Worm (Caenorhabditis elegans) whole organism, mixed stage, embryonic: Measurements from ENCODE around the gene srd-28.
"Not testable (repeated sequence)": the region's sequence is repeated elsewhere in the genome, so short reads cannot be mapped to it uniquely, and the experiment has no call there.

Experiments used
- M03D4.4 ChIP-seq: sonication (generic microtip); optimal IDR thresholded peaks from 2 replicates; lab custom pipeline; 2017; ENCODE audit warnings: mild to moderate bottlenecking, missing genetic modification characterization, missing compliant biosample characterization
- bed-3 ChIP-seq: fragments of 200-800 bp; sonication (Bioruptor generic); optimal IDR thresholded peaks from 3 replicates; lab custom pipeline; 2018; ENCODE audit warnings: mild to moderate bottlenecking, missing genetic modification characterization, moderate library complexity, missing compliant biosample characterization
- blmp-1 ChIP-seq: fragments of 150-350 bp; optimal IDR thresholded peaks from 2 replicates; lab custom pipeline; 2014; ENCODE audit warnings: missing biosample characterization, missing genetic modification characterization
- ceh-39 ChIP-seq: fragments of 150-350 bp; optimal IDR thresholded peaks from 2 replicates; lab custom pipeline; 2014; ENCODE audit warnings: missing biosample characterization, missing genetic modification characterization
- ceh-43 ChIP-seq: fragments of 200-800 bp; sonication (Bioruptor generic); optimal IDR thresholded peaks from 2 replicates; lab custom pipeline; 2018; ENCODE audit warnings: mild to moderate bottlenecking, missing genetic modification characterization, moderate library complexity, missing compliant biosample characterization
- ceh-83 ChIP-seq: fragments of 200-800 bp; sonication (Bioruptor generic); optimal IDR thresholded peaks from 2 replicates; lab custom pipeline; 2018; ENCODE audit warnings: mild to moderate bottlenecking, missing genetic modification characterization, missing compliant biosample characterization
- ces-1 ChIP-seq: fragments of 150-350 bp; optimal IDR thresholded peaks from 2 replicates; lab custom pipeline; 2014; ENCODE audit warnings: missing biosample characterization, missing genetic modification reagents, missing genetic modification characterization
- cnd-1 ChIP-seq: fragments of 200-800 bp; sonication (Bioruptor generic); optimal IDR thresholded peaks from 2 replicates; lab custom pipeline; 2018; ENCODE audit warnings: mild to moderate bottlenecking, missing genetic modification characterization, missing compliant biosample characterization
- drap-1 ChIP-seq: fragments of 200-800 bp; sonication (Bioruptor generic); optimal IDR thresholded peaks from 3 replicates; lab custom pipeline; 2018; ENCODE audit warnings: mild to moderate bottlenecking, missing genetic modification characterization, missing compliant biosample characterization
- elt-3 ChIP-seq: fragments of 150-350 bp; optimal IDR thresholded peaks from 2 replicates; lab custom pipeline; 2014; ENCODE audit warnings: missing biosample characterization, missing genetic modification characterization
- flh-1 ChIP-seq: fragments of 200-800 bp; sonication (Bioruptor generic); optimal IDR thresholded peaks from 2 replicates; lab custom pipeline; 2018; ENCODE audit warnings: mild to moderate bottlenecking, missing genetic modification characterization, moderate library complexity, missing compliant biosample characterization
- ham-2 ChIP-seq: fragments of 200-800 bp; sonication (Bioruptor generic); optimal IDR thresholded peaks from 2 replicates; lab custom pipeline; 2018; ENCODE audit warnings: mild to moderate bottlenecking, missing genetic modification characterization, missing compliant biosample characterization
- hlh-1 ChIP-seq: fragments of 150-350 bp; optimal IDR thresholded peaks from 2 replicates; lab custom pipeline; 2014; ENCODE audit warnings: missing biosample characterization, missing genetic modification reagents, missing genetic modification characterization
- lin-13 ChIP-seq: fragments of 150-350 bp; optimal IDR thresholded peaks from 2 replicates; lab custom pipeline; 2014; ENCODE audit warnings: missing biosample characterization, missing genetic modification characterization
- lin-32 ChIP-seq: fragments of 200-800 bp; sonication (Bioruptor generic); optimal IDR thresholded peaks from 2 replicates; lab custom pipeline; 2018; ENCODE audit warnings: mild to moderate bottlenecking, missing genetic modification characterization, missing compliant biosample characterization
- lsy-2 ChIP-seq: fragments of 150-350 bp; optimal IDR thresholded peaks from 2 replicates; lab custom pipeline; 2014; ENCODE audit warnings: missing biosample characterization, missing genetic modification characterization
- mab-5 ChIP-seq: fragments of 150-350 bp; optimal IDR thresholded peaks from 2 replicates; lab custom pipeline; 2014; ENCODE audit warnings: missing biosample characterization, missing genetic modification characterization
- mep-1 ChIP-seq: fragments of 150-350 bp; optimal IDR thresholded peaks from 2 replicates; lab custom pipeline; 2017; ENCODE audit warnings: missing biosample characterization, missing genetic modification reagents, missing genetic modification characterization, inconsistent platforms
- mls-2 ChIP-seq: sonication (generic microtip); optimal IDR thresholded peaks from 2 replicates; lab custom pipeline; 2016; ENCODE audit warnings: mild to moderate bottlenecking, missing genetic modification characterization, moderate library complexity, missing compliant biosample characterization
- nhr-12 ChIP-seq: fragments of 150-350 bp; optimal IDR thresholded peaks from 2 replicates; lab custom pipeline; 2014; ENCODE audit warnings: missing biosample characterization, missing genetic modification characterization
- nhr-2 ChIP-seq: fragments of 150-350 bp; optimal IDR thresholded peaks from 2 replicates; lab custom pipeline; 2014; ENCODE audit warnings: missing biosample characterization, missing genetic modification characterization
- nhr-28 ChIP-seq: fragments of 150-350 bp; optimal IDR thresholded peaks from 2 replicates; lab custom pipeline; 2014; ENCODE audit warnings: missing biosample characterization, missing genetic modification characterization
- nhr-76 ChIP-seq: sonication (generic microtip); optimal IDR thresholded peaks from 2 replicates; lab custom pipeline; 2017; ENCODE audit warnings: missing biosample characterization, missing genetic modification characterization
- pha-4 ChIP-seq: fragments of 150-350 bp; optimal IDR thresholded peaks from 2 replicates; lab custom pipeline; 2018; ENCODE audit warnings: missing biosample characterization, missing genetic modification reagents, missing genetic modification characterization
- snpc-4 ChIP-seq: fragments of 150-350 bp; optimal IDR thresholded peaks from 2 replicates; lab custom pipeline; 2014; ENCODE audit warnings: missing biosample characterization, missing genetic modification characterization
- tbx-8 ChIP-seq: fragments of 200-800 bp; sonication (Bioruptor generic); optimal IDR thresholded peaks from 2 replicates; lab custom pipeline; 2018; ENCODE audit warnings: mild to moderate bottlenecking, missing genetic modification characterization, moderate library complexity, missing compliant biosample characterization
- unc-120 ChIP-seq: sonication (generic microtip); optimal IDR thresholded peaks from 2 replicates; lab custom pipeline; 2017; ENCODE audit warnings: missing genetic modification characterization, missing compliant biosample characterization; ENCODE audit not compliant: poor library complexity, severe bottlenecking
- unc-39 ChIP-seq: fragments of 150-350 bp; optimal IDR thresholded peaks from 2 replicates; lab custom pipeline; 2014; ENCODE audit warnings: missing biosample characterization, missing genetic modification characterization
- unc-62 ChIP-seq: fragments of 150-350 bp; optimal IDR thresholded peaks from 2 replicates; lab custom pipeline; 2014; ENCODE audit warnings: missing biosample characterization, missing genetic modification reagents, missing genetic modification characterization
- zip-8 ChIP-seq: fragments of 150-350 bp; optimal IDR thresholded peaks from 2 replicates; lab custom pipeline; 2014; ENCODE audit warnings: missing biosample characterization, missing genetic modification characterization
- ztf-11 ChIP-seq: fragments of 150-350 bp; optimal IDR thresholded peaks from 2 replicates; lab custom pipeline; 2014; ENCODE audit warnings: missing biosample characterization, missing genetic modification characterization

The srd-28 gene

DNA sequence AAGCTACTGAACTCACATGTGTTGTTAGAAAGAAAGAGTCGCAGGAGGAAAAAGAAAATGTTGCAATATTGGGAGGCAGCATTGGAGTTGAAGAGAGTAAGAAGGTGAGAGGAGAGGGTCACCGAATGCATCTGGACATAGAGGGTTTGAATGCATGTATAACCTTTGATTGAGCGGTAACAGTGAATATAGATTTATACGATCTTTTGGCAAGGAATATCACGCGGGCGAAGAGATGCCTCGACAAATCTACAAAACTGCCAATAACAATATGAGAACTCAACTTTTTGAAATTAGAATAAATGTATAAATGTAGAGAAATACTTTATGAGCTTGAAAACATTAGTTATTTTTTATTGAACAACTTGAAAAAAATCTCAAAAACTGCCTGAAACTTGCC is 11.9 kb downstream of the srd-28 start, which contains the start of gene M01B2.10:
TSS of gene M01B2.10 (minus strand) at position 101 of the 400 bp plus-strand sequence.
- not testable (repeated sequence) for TF ChIP-seq lsy-2 (tag; lab: Kevin White, UChicago); ceh-83 (GFP tag; lab: Kevin White, UChicago); flh-1 (GFP tag; lab: Kevin White, UChicago)

ce11 chrV:15264131-15264530 is 13.7 kb downstream of the srd-28 start, which contains the start of gene M01B2.12:
Gene M01B2.12, minus strand, starts transcription at chrV:15264231.
- no peak for TF ChIP-seq ham-2
- TF ChIP-seq snpc-4 (tag; lab: Kevin White, UChicago), result no peak
- TF ChIP-seq nhr-12 (tag; lab: Kevin White, UChicago), result no peak
- no peak for TF ChIP-seq ceh-39
- TF ChIP-seq unc-39, result no peak
- TF ChIP-seq unc-62 (GFP tag; lab: Kevin White, UChicago), result no peak
- TF ChIP-seq ces-1, result no peak
- no peak for TF ChIP-seq lin-13
- no peak for TF ChIP-seq lsy-2 (tag; lab: Kevin White, UChicago)
- no peak for TF ChIP-seq mep-1 (tag; lab: Kevin White, UChicago)
- TF ChIP-seq unc-120 (tag; lab: Kevin White, UChicago), result no peak
- no peak for TF ChIP-seq pha-4 (tag; lab: Kevin White, UChicago)
- no peak for TF ChIP-seq cnd-1

DNA sequence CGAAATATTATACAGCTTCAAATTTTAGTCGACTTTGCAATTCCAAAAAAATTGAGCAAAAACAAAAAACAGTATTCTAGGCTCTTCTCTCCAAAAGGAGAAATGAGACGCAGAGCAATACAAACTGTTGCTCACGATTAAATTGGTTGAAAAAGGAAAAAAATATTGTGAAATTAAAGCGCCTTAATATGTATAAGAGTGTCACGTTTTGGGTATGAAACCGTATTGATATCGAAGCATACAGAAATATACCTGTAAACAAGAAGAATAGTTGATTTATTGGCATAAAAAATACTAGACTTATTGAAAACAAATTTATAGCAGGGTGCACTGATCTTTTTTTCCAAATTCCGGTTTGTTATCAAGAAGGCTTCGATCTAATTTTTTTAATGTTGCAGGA is 15.4 kb downstream of the srd-28 start, which contains the start of gene M01B2.13:
TSS of gene M01B2.13 (minus strand) at position 101 of the 400 bp plus-strand sequence.
- no peak for TF ChIP-seq mab-5
- no peak for TF ChIP-seq lin-32
- TF ChIP-seq flh-1 (GFP tag; lab: Kevin White, UChicago), result no peak
- no peak for TF ChIP-seq ztf-11 (tag; lab: Kevin White, UChicago)
- no peak for TF ChIP-seq unc-39
- TF ChIP-seq M03D4.4 (tag; lab: Kevin White, UChicago), result no peak
- no peak for TF ChIP-seq drap-1 (GFP tag; lab: Kevin White, UChicago)
- TF ChIP-seq nhr-28, result no peak
- TF ChIP-seq ceh-39, result no peak
- TF ChIP-seq mls-2 (tag; lab: Kevin White, UChicago), result no peak
- TF ChIP-seq unc-62 (GFP tag; lab: Kevin White, UChicago), result no peak
- no peak for TF ChIP-seq nhr-76
- no peak for TF ChIP-seq pha-4 (tag; lab: Kevin White, UChicago)
- no peak for TF ChIP-seq ham-2
- no peak for TF ChIP-seq bed-3 (GFP tag; lab: Kevin White, UChicago)
- no peak for TF ChIP-seq mep-1 (tag; lab: Kevin White, UChicago)
- TF ChIP-seq elt-3 (tag; lab: Kevin White, UChicago), result no peak
- TF ChIP-seq ces-1, result no peak

DNA sequence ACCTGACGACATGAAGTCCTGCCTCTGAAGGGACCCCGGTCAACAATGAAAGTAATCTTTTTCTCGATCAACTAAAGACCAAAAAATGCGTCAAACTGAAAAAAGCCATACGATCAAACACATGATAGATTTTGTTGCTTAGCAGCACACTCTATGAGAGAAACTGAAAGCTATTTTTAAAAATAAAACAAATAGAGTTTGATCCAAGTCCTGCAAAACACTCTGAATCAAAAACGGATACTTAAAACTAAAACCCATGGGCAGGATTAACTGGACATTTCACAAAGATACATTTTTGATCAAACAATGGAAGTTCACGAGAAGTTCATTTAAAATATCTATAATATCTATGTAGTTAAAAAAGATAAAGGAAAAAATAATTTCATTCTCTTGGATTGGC is 17.0 kb downstream of the srd-28 start, which contains the start of gene T10H4.13:
TSS of gene T10H4.13 (minus strand) at position 101 of the 400 bp plus-strand sequence.
- TF ChIP-seq drap-1 (GFP tag; lab: Kevin White, UChicago) (no peak), nhr-2 (tag; lab: Kevin White, UChicago) (no peak)
- TF ChIP-seq, all 35 proteins: peak for 0

DNA sequence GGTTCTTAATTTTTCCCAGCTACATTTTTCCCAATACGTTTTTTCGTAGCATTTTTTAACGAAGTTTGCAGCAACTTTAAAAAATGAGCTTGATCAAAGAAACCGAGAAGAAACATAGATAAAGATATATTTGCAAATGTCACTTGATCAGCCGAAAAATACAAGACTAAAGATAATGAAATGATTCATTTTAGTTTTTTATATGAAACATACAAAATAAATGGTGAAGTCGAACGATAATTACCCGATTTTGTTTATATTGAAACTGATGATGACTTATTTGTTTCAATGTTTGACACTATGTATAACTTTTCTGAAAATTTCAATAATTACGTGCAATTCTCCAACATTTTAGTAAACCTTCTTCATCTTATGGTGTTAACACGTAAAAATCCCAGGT is 17.9 kb downstream of the srd-28 start, which contains the start of gene srw-22:
TSS of gene srw-22 (plus strand) at position 301 of the 400 bp plus-strand sequence.
- no peak for TF ChIP-seq unc-62 (GFP tag; lab: Kevin White, UChicago)
- TF ChIP-seq nhr-2 (tag; lab: Kevin White, UChicago), result no peak
- no peak for TF ChIP-seq elt-3 (tag; lab: Kevin White, UChicago)
- no peak for TF ChIP-seq ceh-43
- TF ChIP-seq unc-120 (tag; lab: Kevin White, UChicago), result no peak
- TF ChIP-seq hlh-1 (tag; lab: Kevin White, UChicago), result no peak
- TF ChIP-seq zip-8, result no peak
- no peak for TF ChIP-seq M03D4.4 (tag; lab: Kevin White, UChicago)
- no peak for TF ChIP-seq tbx-8 (GFP tag; lab: Kevin White, UChicago)
- no peak for TF ChIP-seq ztf-11 (tag; lab: Kevin White, UChicago)
- no peak for TF ChIP-seq blmp-1 (tag; lab: Kevin White, UChicago)
